Fruit fly (Drosophila melanogaster) whole organism, embryonic: Measurements from ENCODE around the gene SdicB.

Experiments
- B-H1 ChIP-seq: fragments of 200-800 bp; sonication (Bioruptor generic); IDR thresholded peaks from 3 replicates; pipeline ENCODE4 v1.3.6; 2022; ENCODE audit warnings: missing biosample characterization, missing genetic modification characterization
- Bgb ChIP-seq: fragments of 200-800 bp; sonication (Bioruptor generic); IDR thresholded peaks from 2 replicates; pipeline ENCODE4 v1.3.6; 2022; ENCODE audit warnings: missing biosample characterization, missing genetic modification characterization; ENCODE audit not compliant: partially characterized antibody
- CG11560 ChIP-seq: fragments of 200-800 bp; sonication (Bioruptor generic); IDR thresholded peaks from 3 replicates; pipeline ENCODE4 v1.3.6; 2022; ENCODE audit warnings: missing biosample characterization, missing genetic modification characterization
- CG14860 ChIP-seq: fragments of 200-800 bp; sonication (Bioruptor generic); IDR thresholded peaks from 3 replicates; pipeline ENCODE4 v1.3.6; 2022; ENCODE audit warnings: missing biosample characterization, missing genetic modification characterization; ENCODE audit not compliant: partially characterized antibody
- CG17361 ChIP-seq: fragments of 200-800 bp; sonication (Bioruptor generic); IDR thresholded peaks from 3 replicates; pipeline ENCODE4 v1.3.6; 2022; ENCODE audit warnings: missing biosample characterization, missing genetic modification characterization
- CG2129 ChIP-seq: fragments of 200-800 bp; sonication (Bioruptor generic); IDR thresholded peaks from 2 replicates; pipeline ENCODE4 v1.3.6; 2022; ENCODE audit warnings: missing biosample characterization, missing genetic modification characterization; ENCODE audit not compliant: partially characterized antibody
- CG34224 ChIP-seq: fragments of 200-800 bp; sonication (Bioruptor generic); IDR thresholded peaks from 3 replicates; pipeline ENCODE4 v1.3.6; 2022; ENCODE audit warnings: missing biosample characterization, missing genetic modification characterization; ENCODE audit not compliant: partially characterized antibody
- CG3847 ChIP-seq: fragments of 200-800 bp; sonication (Bioruptor generic); IDR thresholded peaks from 2 replicates; pipeline ENCODE4 v1.3.6; 2022; ENCODE audit warnings: missing biosample characterization, missing genetic modification characterization
- CG3995 ChIP-seq: fragments of 200-800 bp; sonication (Bioruptor generic); optimal IDR thresholded peaks from 3 replicates; lab custom pipeline; 2016; ENCODE audit warnings: missing biosample characterization, missing genetic modification characterization
- CG4617 ChIP-seq: fragments of 200-800 bp; sonication (Bioruptor generic); optimal IDR thresholded peaks from 3 replicates; lab custom pipeline; 2016; ENCODE audit warnings: missing biosample characterization, missing genetic modification characterization, borderline replicate concordance
- CG4730 ChIP-seq: fragments of 200-800 bp; sonication (Bioruptor generic); IDR thresholded peaks from 2 replicates; pipeline ENCODE4 v1.3.6; 2022; ENCODE audit warnings: missing biosample characterization, missing genetic modification characterization
- CG5245 ChIP-seq: fragments of 200-800 bp; sonication (Bioruptor generic); optimal IDR thresholded peaks from 3 replicates; lab custom pipeline; 2016; ENCODE audit warnings: missing biosample characterization, missing genetic modification characterization
- CG7928 ChIP-seq: fragments of 200-800 bp; sonication (Bioruptor generic); optimal IDR thresholded peaks from 2 replicates; lab custom pipeline; 2017; ENCODE audit warnings: missing biosample characterization, mild to moderate bottlenecking, missing genetic modification characterization
- CG7963 ChIP-seq: fragments of 200-800 bp; sonication (Bioruptor generic); IDR thresholded peaks from 3 replicates; pipeline ENCODE4 v1.3.6; 2022; ENCODE audit warnings: missing biosample characterization, missing genetic modification characterization; ENCODE audit not compliant: partially characterized antibody
- CoRest ChIP-seq: fragments of 200-800 bp; sonication (Bioruptor generic); optimal IDR thresholded peaks from 3 replicates; lab custom pipeline; 2018; ENCODE audit warnings: missing biosample characterization, mild to moderate bottlenecking, missing genetic modification characterization, moderate library complexity
- Doc3 ChIP-seq: fragments of 200-800 bp; sonication (Bioruptor generic); IDR thresholded peaks from 3 replicates; pipeline ENCODE4 v1.3.6; 2022; ENCODE audit warnings: missing biosample characterization, missing genetic modification characterization; ENCODE audit not compliant: partially characterized antibody
- Dp ChIP-seq: fragments of 200-800 bp; sonication (Bioruptor generic); optimal IDR thresholded peaks from 2 replicates; lab custom pipeline; 2018; ENCODE audit warnings: missing biosample characterization, mild to moderate bottlenecking, missing genetic modification characterization, moderate library complexity
- Ets97D ChIP-seq: fragments of 200-800 bp; sonication (Bioruptor generic); optimal IDR thresholded peaks from 3 replicates; lab custom pipeline; 2016; ENCODE audit warnings: missing biosample characterization, missing genetic modification characterization
- HLH3B ChIP-seq: fragments of 200-800 bp; sonication (Bioruptor generic); IDR thresholded peaks from 2 replicates; pipeline ENCODE4 v1.3.6; 2022; ENCODE audit warnings: missing biosample characterization, missing genetic modification characterization
- HLH4C ChIP-seq: fragments of 200-800 bp; sonication (Bioruptor generic); IDR thresholded peaks from 3 replicates; pipeline ENCODE4 v1.3.6; 2022; ENCODE audit warnings: missing biosample characterization, missing genetic modification characterization; ENCODE audit not compliant: partially characterized antibody
- MBD-R2 ChIP-seq: fragments of 200-800 bp; sonication (Bioruptor generic); IDR thresholded peaks from 2 replicates; pipeline ENCODE4 v1.3.6; 2022; ENCODE audit warnings: missing biosample characterization, missing genetic modification characterization
- Meics ChIP-seq: fragments of 200-800 bp; sonication (Bioruptor generic); optimal IDR thresholded peaks from 2 replicates; lab custom pipeline; 2017; ENCODE audit warnings: missing biosample characterization, mild to moderate bottlenecking, missing genetic modification characterization
- NfI ChIP-seq: fragments of 200-800 bp; sonication (Bioruptor generic); optimal IDR thresholded peaks from 3 replicates; lab custom pipeline; 2018; ENCODE audit warnings: missing biosample characterization, mild to moderate bottlenecking, missing genetic modification characterization, moderate library complexity
- Opbp ChIP-seq: fragments of 200-800 bp; sonication (Bioruptor generic); IDR thresholded peaks from 3 replicates; pipeline ENCODE4 v1.3.6; 2022; ENCODE audit warnings: missing biosample characterization, missing genetic modification characterization; ENCODE audit not compliant: partially characterized antibody
- PHDP ChIP-seq: fragments of 200-800 bp; sonication (Bioruptor generic); optimal IDR thresholded peaks from 3 replicates; lab custom pipeline; 2018; ENCODE audit warnings: missing biosample characterization, mild to moderate bottlenecking, missing genetic modification characterization, moderate library complexity
- Scr ChIP-seq: fragments of 200-800 bp; sonication (Bioruptor generic); IDR thresholded peaks from 2 replicates; pipeline ENCODE4 v1.3.6; 2022; ENCODE audit warnings: missing biosample characterization, missing genetic modification characterization; ENCODE audit not compliant: partially characterized antibody
- Sin3A ChIP-seq: fragments of >200 bp; optimal IDR thresholded peaks from 2 replicates; lab custom pipeline; 2018
- Sry-δ ChIP-seq: fragments of 200-800 bp; sonication (Bioruptor generic); optimal IDR thresholded peaks from 2 replicates; lab custom pipeline; 2016; ENCODE audit warnings: missing biosample characterization, missing genetic modification characterization
- ato ChIP-seq: fragments of 200-800 bp; sonication (Bioruptor generic); IDR thresholded peaks from 2 replicates; pipeline ENCODE4 v1.3.6; 2022; ENCODE audit warnings: missing biosample characterization, missing genetic modification characterization; ENCODE audit not compliant: partially characterized antibody
- bbx ChIP-seq: fragments of 200-800 bp; sonication (Bioruptor generic); IDR thresholded peaks from 2 replicates; pipeline ENCODE4 v1.3.6; 2022; ENCODE audit warnings: missing biosample characterization, missing genetic modification characterization; ENCODE audit not compliant: partially characterized antibody
- croc ChIP-seq: fragments of 200-800 bp; sonication (Bioruptor generic); conservative IDR thresholded peaks from 3 replicates; pipeline ENCODE4 v1.3.6; 2022; ENCODE audit warnings: missing biosample characterization, missing genetic modification characterization
- exex ChIP-seq: fragments of 200-800 bp; sonication (Bioruptor generic); optimal IDR thresholded peaks from 4 replicates; lab custom pipeline; 2018; ENCODE audit warnings: missing biosample characterization, mild to moderate bottlenecking, missing genetic modification characterization, moderate library complexity
- gcm2 ChIP-seq: fragments of 200-800 bp; sonication (Bioruptor generic); optimal IDR thresholded peaks from 2 replicates; lab custom pipeline; 2016; ENCODE audit warnings: missing biosample characterization, missing genetic modification characterization
- inv ChIP-seq: fragments of 200-800 bp; sonication (Bioruptor generic); IDR thresholded peaks from 2 replicates; pipeline ENCODE4 v1.3.6; 2022; ENCODE audit warnings: missing biosample characterization, missing genetic modification characterization; ENCODE audit not compliant: partially characterized antibody
- knrl ChIP-seq: fragments of 200-800 bp; sonication (Bioruptor generic); IDR thresholded peaks from 3 replicates; pipeline ENCODE4 v1.3.6; 2022; ENCODE audit warnings: missing biosample characterization, missing genetic modification characterization; ENCODE audit not compliant: partially characterized antibody
- nerfin-1 ChIP-seq: fragments of 200-800 bp; sonication (Bioruptor generic); optimal IDR thresholded peaks from 3 replicates; lab custom pipeline; 2019; ENCODE audit warnings: missing biosample characterization, mild to moderate bottlenecking, missing genetic modification characterization, moderate library complexity
- pho ChIP-seq: fragments of 200-800 bp; sonication (Bioruptor generic); optimal IDR thresholded peaks from 2 replicates; lab custom pipeline; 2016; ENCODE audit warnings: missing biosample characterization, missing genetic modification characterization
- phol ChIP-seq: fragments of 200-800 bp; sonication (Bioruptor generic); optimal IDR thresholded peaks from 3 replicates; lab custom pipeline; 2018; ENCODE audit warnings: missing biosample characterization, mild to moderate bottlenecking, missing genetic modification characterization, moderate library complexity
- pzg ChIP-seq: fragments of 200-800 bp; sonication (Bioruptor generic); optimal IDR thresholded peaks from 3 replicates; lab custom pipeline; 2018; ENCODE audit warnings: missing biosample characterization, mild to moderate bottlenecking, missing genetic modification characterization, moderate library complexity
- sna ChIP-seq: fragments of 200-800 bp; sonication (Bioruptor generic); IDR thresholded peaks from 2 replicates; pipeline ENCODE4 v1.3.6; 2022; ENCODE audit warnings: missing biosample characterization, missing genetic modification characterization; ENCODE audit not compliant: partially characterized antibody
- sqz ChIP-seq: fragments of 200-800 bp; sonication (Bioruptor generic); optimal IDR thresholded peaks from 3 replicates; lab custom pipeline; 2018; ENCODE audit warnings: missing biosample characterization, mild to moderate bottlenecking, missing genetic modification characterization
- stwl ChIP-seq: fragments of 200-800 bp; sonication (Bioruptor generic); optimal IDR thresholded peaks from 3 replicates; lab custom pipeline; 2018; ENCODE audit warnings: missing biosample characterization, mild to moderate bottlenecking, missing genetic modification characterization, moderate library complexity
- tgo ChIP-seq: fragments of 200-800 bp; sonication (Bioruptor generic); IDR thresholded peaks from 3 replicates; pipeline ENCODE4 v1.3.6; 2022; ENCODE audit warnings: missing biosample characterization, missing genetic modification characterization
- tna ChIP-seq: fragments of 200-800 bp; sonication (Bioruptor generic); IDR thresholded peaks from 2 replicates; pipeline ENCODE4 v1.3.6; 2022; ENCODE audit warnings: missing biosample characterization, missing genetic modification characterization; ENCODE audit not compliant: partially characterized antibody
- twi ChIP-seq: fragments of 200-800 bp; optimal IDR thresholded peaks from 2 replicates; lab custom pipeline; 2019; ENCODE audit warnings: missing biosample characterization, mild to moderate bottlenecking, missing genetic modification characterization, moderate library complexity
- tx ChIP-seq: fragments of 200-800 bp; sonication (Bioruptor generic); optimal IDR thresholded peaks from 2 replicates; lab custom pipeline; 2016; ENCODE audit warnings: missing biosample characterization, missing genetic modification characterization
- vnd ChIP-seq: fragments of 200-800 bp; sonication (Bioruptor generic); IDR thresholded peaks from 3 replicates; pipeline ENCODE4 v1.3.6; 2022; ENCODE audit warnings: missing biosample characterization, missing genetic modification characterization; ENCODE audit not compliant: partially characterized antibody
- zen2 ChIP-seq: fragments of 200-800 bp; sonication (Bioruptor generic); IDR thresholded peaks from 3 replicates; pipeline ENCODE4 v1.3.6; 2022; ENCODE audit warnings: missing biosample characterization, missing genetic modification characterization; ENCODE audit not compliant: partially characterized antibody

The SdicB gene

dm6 chrX:20169898-20170297 lies 39.5 kb downstream of the SdicB start, which contains the start of the genes CG9581 and CG9578 (continued):
- peak; percentile 14 for TF ChIP-seq Ets97D (GFP tag; lab: Kevin White, UChicago)
- TF ChIP-seq Bgb, result peak; percentile 35; the same call in 1 of the 2 replicates
- peak; percentile 87 for TF ChIP-seq Scr
- TF ChIP-seq tgo, result no peak
- TF ChIP-seq gcm2 (GFP tag; lab: Kevin White, UChicago), result no peak
- peak; percentile 63 for TF ChIP-seq inv (GFP tag; lab: Robert Waterston, UW)
- no peak for TF ChIP-seq croc
- no peak for TF ChIP-seq PHDP (tag; lab: Kevin White, UChicago)
- no peak for TF ChIP-seq CG11560 (tag; lab: Robert Waterston, UW)
- no peak for TF ChIP-seq tx (GFP tag; lab: Kevin White, UChicago)
- TF ChIP-seq Doc3 (GFP tag; lab: Robert Waterston, UW), result peak; percentile 77
- TF ChIP-seq knrl (GFP tag; lab: Robert Waterston, UW), result peak; percentile 75; the same call in 2 of the 3 replicates
- no peak for TF ChIP-seq HLH3B (GFP tag; lab: Robert Waterston, UW)
- peak; percentile 26 for TF ChIP-seq CG4617 (GFP tag; lab: Kevin White, UChicago)
- peak; percentile 51 for TF ChIP-seq pzg (GFP tag; lab: Kevin White, UChicago)
- no peak for TF ChIP-seq NfI (GFP tag; lab: Kevin White, UChicago)
- 0 out of 3 replicates have a peak, but pooled peaks have one; percentile 9 for TF ChIP-seq CG17361 (GFP tag; lab: Robert Waterston, UW)
- peak; percentile 81 for TF ChIP-seq vnd
- TF ChIP-seq CG5245 (GFP tag; lab: Kevin White, UChicago), result no peak
- peak; percentile 48; the same call in 1 of the 3 replicates for TF ChIP-seq zen2
- peak; percentile 44 for TF ChIP-seq stwl (tag; lab: Kevin White, UChicago)
- TF ChIP-seq CG4730 (GFP tag; lab: Robert Waterston, UW), result no peak
- no peak for TF ChIP-seq B-H1
- no peak for TF ChIP-seq pho (GFP tag; lab: Kevin White, UChicago)
- TF ChIP-seq Opbp (GFP tag; lab: Robert Waterston, UW), result peak; percentile 51; the same call in 2 of the 3 replicates
- TF ChIP-seq CoRest (tag; lab: Kevin White, UChicago), result peak; percentile 40
- TF ChIP-seq bbx (GFP tag; lab: Robert Waterston, UW), result peak; percentile 48
- peak; percentile 78 for TF ChIP-seq Dp
- peak; percentile 22 for TF ChIP-seq CG7928 (GFP tag; lab: Kevin White, UChicago)
- TF ChIP-seq tna (GFP tag; lab: Robert Waterston, UW), result peak; percentile 54; the same call in 1 of the 2 replicates
- TF ChIP-seq sna, result peak; percentile 87
- TF ChIP-seq Sin3A (lab: Kevin White, UChicago), result peak; percentile 75
- peak; percentile 82 for TF ChIP-seq Sry-δ
- peak; percentile 74 for TF ChIP-seq CG14860 (GFP tag; lab: Robert Waterston, UW)
- no peak for TF ChIP-seq Meics (GFP tag; lab: Kevin White, UChicago)
- peak; percentile 60 for TF ChIP-seq MBD-R2 (GFP tag; lab: Robert Waterston, UW)
- no peak for TF ChIP-seq sqz (GFP tag; lab: Kevin White, UChicago)
- TF ChIP-seq CG2129 (GFP tag; lab: Robert Waterston, UW), result peak; percentile 75
- TF ChIP-seq CG7963 (GFP tag; lab: Robert Waterston, UW), result peak; percentile 15; the same call in 1 of the 3 replicates
- TF ChIP-seq HLH4C, result peak; percentile 79
- TF ChIP-seq CG34224 (GFP tag; lab: Robert Waterston, UW), result peak; percentile 82; the same call in 2 of the 3 replicates
- peak; percentile 2 for TF ChIP-seq nerfin-1
- TF ChIP-seq ato (GFP tag; lab: Robert Waterston, UW), result peak; percentile 53; the same call in 1 of the 2 replicates
- 0 out of 2 replicates have a peak, but pooled peaks have one; percentile 28 for TF ChIP-seq CG3847 (GFP tag; lab: Robert Waterston, UW)
- TF ChIP-seq exex (tag; lab: Kevin White, UChicago), result no peak
- peak; percentile 26 for TF ChIP-seq phol (tag; lab: Kevin White, UChicago)
- peak; percentile 32 for TF ChIP-seq CG3995
- TF ChIP-seq twi (tag; lab: Kevin White, UChicago), result no peak
